Fruit fly (Drosophila melanogaster) S2 (cell line): ENCODE measurements around the gene CG42404.
A peak's percentile ranks its signal among the peaks of the same experiment; 100 is the strongest.

Source experiments
- CG8478 ChIP-seq: fragments of >200 bp; optimal IDR thresholded peaks from 2 replicates; lab custom pipeline; 2018
- CTCF ChIP-seq, 2 experiments: fragments of >200 bp; optimal IDR thresholded peaks; 2 replicates each; lab custom pipeline; 2018

DNA sequence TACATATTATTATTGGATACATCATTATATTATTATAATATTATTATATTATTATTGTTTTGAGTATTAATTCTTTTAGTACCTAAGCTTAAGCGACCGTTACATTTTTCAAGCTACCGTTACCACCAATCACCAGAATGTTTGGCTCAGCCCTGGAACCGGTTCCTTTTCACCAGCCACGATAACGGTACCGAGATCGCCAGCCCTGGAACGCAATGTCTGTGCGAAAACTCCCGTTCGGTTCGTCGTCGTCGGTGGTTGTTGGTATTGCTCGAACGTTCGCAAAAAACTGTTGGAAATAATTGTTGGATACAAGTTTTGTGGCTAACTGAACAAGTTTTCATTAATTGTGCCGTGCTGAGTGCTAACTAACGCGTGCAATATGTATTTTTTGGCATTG lies at the start of gene CG42404:
- TF ChIP-seq CG8478 (no peak), CTCF (optimal IDR thresholded peaks at IDR 0.05; lab: Kevin White, UChicago) (peak in 1 of 2 experiments; percentile 11)
